Worm (Caenorhabditis elegans) whole organism, late embryonic: Measurements from ENCODE around the gene snrp-40.1.

Experiments used
- C08G9.2 ChIP-seq: sonication (generic microtip); optimal IDR thresholded peaks from 2 replicates; lab custom pipeline; 2016; ENCODE audit warnings: mild to moderate bottlenecking, missing genetic modification characterization, moderate library complexity, missing compliant biosample characterization
- C38D4.7 ChIP-seq: fragments of 200-800 bp; sonication (Bioruptor generic); optimal IDR thresholded peaks from 2 replicates; lab custom pipeline; 2018; ENCODE audit warnings: mild to moderate bottlenecking, missing genetic modification characterization, moderate library complexity, missing compliant biosample characterization
- K02D7.2 ChIP-seq: sonication (generic microtip); optimal IDR thresholded peaks from 2 replicates; lab custom pipeline; 2017; ENCODE audit warnings: mild to moderate bottlenecking, missing genetic modification characterization, missing compliant biosample characterization
- T23F11.4 ChIP-seq: fragments of 200-800 bp; sonication (Bioruptor generic); optimal IDR thresholded peaks from 2 replicates; lab custom pipeline; 2018; ENCODE audit warnings: mild to moderate bottlenecking, missing genetic modification characterization, missing compliant biosample characterization
- ahr-1 ChIP-seq: sonication (generic microtip); optimal IDR thresholded peaks from 2 replicates; lab custom pipeline; 2016; ENCODE audit warnings: missing genetic modification characterization, missing compliant biosample characterization
- ama-1 ChIP-seq: fragments of 150-350 bp; optimal IDR thresholded peaks from 2 replicates; lab custom pipeline; 2014
- ceh-14 ChIP-seq: sonication (generic microtip); optimal IDR thresholded peaks from 2 replicates; lab custom pipeline; 2016; ENCODE audit warnings: missing genotype, missing genetic modification characterization, missing compliant biosample characterization
- ceh-19 ChIP-seq: fragments of 200-800 bp; sonication (Bioruptor generic); optimal IDR thresholded peaks from 2 replicates; lab custom pipeline; 2018; ENCODE audit warnings: mild to moderate bottlenecking, missing genetic modification characterization, missing compliant biosample characterization
- ceh-2 ChIP-seq: sonication (generic microtip); optimal IDR thresholded peaks from 2 replicates; lab custom pipeline; 2016; ENCODE audit warnings: missing genotype, missing genetic modification characterization, missing compliant biosample characterization
- ceh-24 ChIP-seq: sonication (generic microtip); optimal IDR thresholded peaks from 2 replicates; lab custom pipeline; 2016; ENCODE audit warnings: mild to moderate bottlenecking, missing genetic modification characterization, missing compliant biosample characterization
- ceh-30 ChIP-seq: fragments of 150-350 bp; optimal IDR thresholded peaks from 2 replicates; lab custom pipeline; 2014; ENCODE audit warnings: missing biosample characterization, missing genetic modification characterization
- ceh-31 ChIP-seq: sonication (generic microtip); optimal IDR thresholded peaks from 2 replicates; lab custom pipeline; 2016; ENCODE audit warnings: missing genetic modification characterization, missing compliant biosample characterization
- ceh-34 ChIP-seq: sonication (generic microtip); optimal IDR thresholded peaks from 2 replicates; lab custom pipeline; 2016; ENCODE audit warnings: mild to moderate bottlenecking, missing genetic modification characterization, missing compliant biosample characterization
- ceh-6 ChIP-seq: fragments of 200-800 bp; sonication (Bioruptor generic); optimal IDR thresholded peaks from 2 replicates; lab custom pipeline; 2018; ENCODE audit warnings: mild to moderate bottlenecking, missing genetic modification characterization, missing compliant biosample characterization
- ceh-9 ChIP-seq: sonication (generic microtip); optimal IDR thresholded peaks from 2 replicates; lab custom pipeline; 2016; ENCODE audit warnings: mild to moderate bottlenecking, missing genetic modification characterization, inconsistent platforms, missing compliant biosample characterization
- che-1 ChIP-seq: sonication (generic microtip); optimal IDR thresholded peaks from 2 replicates; lab custom pipeline; 2016; ENCODE audit warnings: mild to moderate bottlenecking, missing genetic modification characterization, missing compliant biosample characterization
- dmd-4 ChIP-seq: sonication (generic microtip); optimal IDR thresholded peaks from 2 replicates; lab custom pipeline; 2016; ENCODE audit warnings: borderline replicate concordance, missing genetic modification characterization, missing compliant biosample characterization
- dve-1 ChIP-seq: sonication (generic microtip); optimal IDR thresholded peaks from 2 replicates; lab custom pipeline; 2017; ENCODE audit warnings: antibody characterized with exemption, mild to moderate bottlenecking, missing genetic modification characterization, missing compliant biosample characterization
- elt-2 ChIP-seq: sonication (generic microtip); optimal IDR thresholded peaks from 2 replicates; lab custom pipeline; 2016; ENCODE audit warnings: missing genetic modification reagents, missing genetic modification characterization, missing compliant biosample characterization
- ets-4 ChIP-seq: sonication (generic microtip); optimal IDR thresholded peaks from 2 replicates; lab custom pipeline; 2016; ENCODE audit warnings: missing genetic modification characterization, missing compliant biosample characterization
- eyg-1 ChIP-seq: sonication (generic microtip); optimal IDR thresholded peaks from 2 replicates; lab custom pipeline; 2016; ENCODE audit warnings: missing genotype, missing genetic modification characterization, missing compliant biosample characterization
- fax-1 ChIP-seq: sonication (generic microtip); optimal IDR thresholded peaks from 2 replicates; lab custom pipeline; 2016; ENCODE audit warnings: missing genotype, missing genetic modification characterization, missing compliant biosample characterization
- fkh-10 ChIP-seq: fragments of 150-350 bp; optimal IDR thresholded peaks from 2 replicates; lab custom pipeline; 2014; ENCODE audit warnings: missing biosample characterization, missing genetic modification reagents, missing genetic modification characterization
- fkh-6 ChIP-seq: sonication (generic microtip); optimal IDR thresholded peaks from 2 replicates; lab custom pipeline; 2016; ENCODE audit warnings: missing genetic modification characterization, missing compliant biosample characterization
- hlh-13 ChIP-seq: fragments of 200-800 bp; sonication (Bioruptor generic); optimal IDR thresholded peaks from 2 replicates; lab custom pipeline; 2018; ENCODE audit warnings: mild to moderate bottlenecking, missing genetic modification characterization, missing compliant biosample characterization
- hlh-15 ChIP-seq: sonication (generic microtip); optimal IDR thresholded peaks from 2 replicates; lab custom pipeline; 2016; ENCODE audit warnings: missing genetic modification characterization, missing compliant biosample characterization
- hlh-6 ChIP-seq: sonication (generic microtip); optimal IDR thresholded peaks from 2 replicates; lab custom pipeline; 2016; ENCODE audit warnings: missing genotype, missing genetic modification characterization, missing compliant biosample characterization
- lin-11 ChIP-seq: fragments of 200-800 bp; sonication (Bioruptor generic); optimal IDR thresholded peaks from 2 replicates; lab custom pipeline; 2018; ENCODE audit warnings: mild to moderate bottlenecking, missing genetic modification characterization, missing compliant biosample characterization
- madf-2 ChIP-seq: sonication (generic microtip); optimal IDR thresholded peaks from 2 replicates; lab custom pipeline; 2017; ENCODE audit warnings: missing genetic modification characterization, missing compliant biosample characterization
- mec-3 ChIP-seq: sonication (generic microtip); optimal IDR thresholded peaks from 2 replicates; lab custom pipeline; 2016; ENCODE audit warnings: borderline replicate concordance, missing genetic modification characterization, missing compliant biosample characterization
- nfya-1 ChIP-seq: sonication (generic microtip); optimal IDR thresholded peaks from 2 replicates; lab custom pipeline; 2017; ENCODE audit warnings: missing genetic modification characterization, mild to moderate bottlenecking, missing compliant biosample characterization, antibody characterized with exemption, moderate library complexity
- nhr-232 ChIP-seq: sonication (generic microtip); optimal IDR thresholded peaks from 2 replicates; lab custom pipeline; 2016; ENCODE audit warnings: missing genetic modification characterization, missing compliant biosample characterization
- npax-4 ChIP-seq: sonication (generic microtip); optimal IDR thresholded peaks from 2 replicates; lab custom pipeline; 2016; ENCODE audit warnings: missing genetic modification characterization, missing compliant biosample characterization
- pag-3 ChIP-seq: sonication (generic microtip); optimal IDR thresholded peaks from 2 replicates; lab custom pipeline; 2016; ENCODE audit warnings: missing compliant biosample characterization, missing genetic modification characterization, borderline replicate concordance
- pat-9 ChIP-seq: fragments of 200-800 bp; sonication (Bioruptor generic); optimal IDR thresholded peaks from 2 replicates; lab custom pipeline; 2018; ENCODE audit warnings: mild to moderate bottlenecking, missing genetic modification characterization, moderate library complexity, missing compliant biosample characterization
- pax-1 ChIP-seq: fragments of 150-350 bp; optimal IDR thresholded peaks from 2 replicates; lab custom pipeline; 2014; ENCODE audit warnings: missing biosample characterization, missing genetic modification characterization
- pha-2 ChIP-seq: sonication (generic microtip); optimal IDR thresholded peaks from 2 replicates; lab custom pipeline; 2017; ENCODE audit warnings: mild to moderate bottlenecking, missing genetic modification characterization, missing compliant biosample characterization
- pqm-1 ChIP-seq: sonication (generic microtip); optimal IDR thresholded peaks from 2 replicates; lab custom pipeline; 2016; ENCODE audit warnings: missing genetic modification characterization, missing compliant biosample characterization
- ref-2 ChIP-seq: sonication (generic microtip); optimal IDR thresholded peaks from 2 replicates; lab custom pipeline; 2016; ENCODE audit warnings: missing genetic modification characterization, missing compliant biosample characterization
- sdc-2 ChIP-seq: sonication (generic microtip); optimal IDR thresholded peaks from 2 replicates; lab custom pipeline; 2016; ENCODE audit warnings: missing genotype, missing genetic modification characterization, missing compliant biosample characterization
- sox-2 ChIP-seq: fragments of 200-800 bp; sonication (Bioruptor generic); IDR thresholded peaks from 2 replicates; pipeline ENCODE4 v1.3.6; 2022; ENCODE audit warnings: missing genetic modification reagents, missing genetic modification characterization, missing compliant biosample characterization
- sox-4 ChIP-seq: sonication (generic microtip); optimal IDR thresholded peaks from 2 replicates; lab custom pipeline; 2017; ENCODE audit warnings: mild to moderate bottlenecking, missing genetic modification characterization, inconsistent platforms, missing compliant biosample characterization
- tbx-2 ChIP-seq: sonication (generic microtip); optimal IDR thresholded peaks from 2 replicates; lab custom pipeline; 2016; ENCODE audit warnings: missing genetic modification characterization, missing compliant biosample characterization
- tbx-7 ChIP-seq: sonication (generic microtip); optimal IDR thresholded peaks from 2 replicates; lab custom pipeline; 2016; ENCODE audit warnings: missing genotype, missing genetic modification characterization, missing compliant biosample characterization
- ttx-3 ChIP-seq: sonication (generic microtip); optimal IDR thresholded peaks from 2 replicates; lab custom pipeline; 2016; ENCODE audit warnings: missing genetic modification reagents, missing genetic modification characterization, missing compliant biosample characterization
- unc-3 ChIP-seq, 2 experiments: fragments of 200-800 bp in 1 of 2; sonication (Bioruptor generic) in 1 of 2; sonication (generic microtip) in 1 of 2; conservative IDR thresholded peaks in 1 of 2; optimal IDR thresholded peaks in 1 of 2; 2 replicates each; pipeline versions ENCODE4 v1.3.6 to Lab custom; 2016 to 2022; ENCODE audit warnings: missing compliant biosample characterization in 2 of 2, missing genetic modification characterization in 2 of 2, missing genetic modification reagents in 1 of 2
- unc-42 ChIP-seq: sonication (generic microtip); optimal IDR thresholded peaks from 2 replicates; lab custom pipeline; 2016; ENCODE audit warnings: missing genotype, missing genetic modification characterization, missing compliant biosample characterization
- unc-55 ChIP-seq: sonication (generic microtip); optimal IDR thresholded peaks from 2 replicates; lab custom pipeline; 2017; ENCODE audit warnings: missing biosample characterization, missing genetic modification reagents, missing genetic modification characterization
- ztf-16 ChIP-seq: sonication (generic microtip); optimal IDR thresholded peaks from 2 replicates; lab custom pipeline; 2017; ENCODE audit warnings: missing genetic modification characterization, missing compliant biosample characterization

Gene snrp-40.1

DNA sequence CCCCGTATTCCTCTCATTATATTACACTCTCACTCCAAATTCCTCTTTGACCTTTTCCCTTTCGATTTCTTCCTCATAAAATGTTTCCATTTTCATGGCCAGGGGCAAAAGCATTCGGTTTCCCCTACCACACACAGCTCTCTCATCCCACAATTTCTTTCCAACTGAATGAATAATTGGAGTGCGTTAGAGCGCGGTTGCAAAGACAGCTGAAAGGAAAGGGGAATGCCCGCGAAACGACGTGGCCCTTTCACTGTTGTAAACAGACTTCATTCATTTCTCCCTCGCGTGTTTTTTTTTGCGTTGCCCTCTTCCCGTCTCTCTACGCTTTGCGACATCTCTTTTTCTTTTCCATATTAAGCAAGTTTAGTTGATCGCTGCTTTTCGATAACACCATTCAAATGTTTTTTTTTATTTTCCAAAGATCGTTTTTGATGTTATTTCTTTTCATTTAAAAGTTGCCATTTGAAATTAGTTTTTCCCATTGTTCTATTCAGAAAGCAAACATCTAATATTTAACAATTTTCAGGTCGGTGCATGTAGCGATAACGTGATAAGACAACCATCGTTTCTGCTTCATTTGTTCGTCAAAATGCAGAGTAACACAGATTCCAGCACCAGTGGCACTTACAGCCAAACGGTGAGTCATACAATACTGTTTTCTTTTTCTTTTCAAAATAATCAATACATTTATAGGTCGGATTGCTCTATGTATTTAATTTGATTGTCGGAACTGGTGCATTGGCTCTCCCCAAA lies 37.1 kb downstream of the snrp-40.1 start, which contains the start of gene C03A3.2 (continued):
- TF ChIP-seq fax-1 (tag; lab: Kevin White, UChicago) (no peak), madf-2 (tag; lab: Kevin White, UChicago) (peak; percentile 13), ceh-31 (peak; percentile 94), ama-1 (lab: Kevin White, UChicago) (no peak), T23F11.4 (GFP tag; lab: Kevin White, UChicago) (no peak), unc-42 (tag; lab: Kevin White, UChicago) (peak; percentile 90), npax-4 (tag; lab: Kevin White, UChicago) (no peak), fkh-6 (tag; lab: Kevin White, UChicago) (no peak), eyg-1 (tag; lab: Kevin White, UChicago) (no peak), C08G9.2 (tag; lab: Kevin White, UChicago) (no peak), unc-55 (GFP tag; lab: Kevin White, UChicago) (no peak), ceh-34 (tag; lab: Kevin White, UChicago) (peak; percentile 66), nhr-232 (tag; lab: Kevin White, UChicago) (no peak), pat-9 (no peak), tbx-2 (tag; lab: Kevin White, UChicago) (peak; percentile 76), tbx-7 (tag; lab: Kevin White, UChicago) (no peak), ceh-14 (peak; percentile 68), ref-2 (peak; percentile 2), sox-4 (tag; lab: Kevin White, UChicago) (no peak), dmd-4 (tag; lab: Kevin White, UChicago) (no peak), ceh-6 (GFP tag; lab: Kevin White, UChicago) (peak; percentile 23), pqm-1 (no peak), pha-2 (tag; lab: Kevin White, UChicago) (no peak), hlh-6 (tag; lab: Kevin White, UChicago) (no peak), che-1 (tag; lab: Kevin White, UChicago) (no peak), ceh-9 (no peak), ahr-1 (no peak), pag-3 (no peak), ets-4 (no peak), ceh-19 (GFP tag; lab: Kevin White, UChicago) (no peak), hlh-15 (tag; lab: Kevin White, UChicago) (no peak)

DNA sequence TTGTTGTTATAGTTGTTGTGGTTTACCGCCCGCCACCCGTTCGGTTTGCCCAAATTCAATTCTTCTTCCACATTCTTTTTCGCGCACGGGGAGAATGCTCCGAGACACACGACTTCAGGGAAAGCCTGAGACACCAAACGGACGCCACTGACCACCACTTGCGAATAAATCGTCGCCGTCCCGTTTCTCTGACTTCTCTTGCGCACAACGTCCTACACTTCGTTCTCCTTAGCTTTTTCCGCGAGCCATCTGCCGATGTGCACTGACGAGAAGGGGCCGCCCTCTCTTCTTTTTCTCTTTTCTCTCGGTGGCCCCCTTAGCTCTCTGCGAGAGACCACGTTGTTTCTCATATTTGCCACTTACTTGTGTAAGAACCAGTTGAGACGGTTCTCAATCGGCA lies 42.5 kb downstream of the snrp-40.1 start, which contains the start of gene C03A3.1:
C03A3.1 (plus strand) TSS at position 291 of the 400 bp plus-strand sequence.
- TF ChIP-seq tbx-7 (tag; lab: Kevin White, UChicago): no peak
- TF ChIP-seq ceh-19 (GFP tag; lab: Kevin White, UChicago): peak; percentile 39
- no peak for TF ChIP-seq lin-11
- no peak for TF ChIP-seq T23F11.4 (GFP tag; lab: Kevin White, UChicago)
- TF ChIP-seq hlh-15 (tag; lab: Kevin White, UChicago): no peak
- no peak for TF ChIP-seq hlh-13 (GFP tag; lab: Kevin White, UChicago)
- TF ChIP-seq pha-2 (tag; lab: Kevin White, UChicago): no peak
- no peak for TF ChIP-seq nfya-1 (tag; lab: Kevin White, UChicago)
- peak; percentile 12 for TF ChIP-seq ceh-2
- TF ChIP-seq ceh-24 (tag; lab: Kevin White, UChicago): no peak
- no peak for TF ChIP-seq mec-3 (tag; lab: Kevin White, UChicago)
- TF ChIP-seq pat-9: no peak
- TF ChIP-seq ref-2: peak; percentile 16
- no peak for TF ChIP-seq eyg-1 (tag; lab: Kevin White, UChicago)
- peak; percentile 69 for TF ChIP-seq sdc-2 (tag; lab: Kevin White, UChicago)
- TF ChIP-seq ttx-3: no peak
- TF ChIP-seq unc-3 (GFP tag; conservative IDR thresholded peaks at IDR 0.05; lab: Robert Waterston, UW): no peak
- no peak for TF ChIP-seq unc-3 (tag; optimal IDR thresholded peaks at IDR 0.05; lab: Kevin White, UChicago)
- TF ChIP-seq pqm-1: no peak
- no peak for TF ChIP-seq elt-2 (tag; lab: Kevin White, UChicago)
- peak; percentile 52 for TF ChIP-seq C08G9.2 (tag; lab: Kevin White, UChicago)
- TF ChIP-seq sox-2 (GFP tag; lab: Robert Waterston, UW): no peak
- no peak for TF ChIP-seq K02D7.2 (tag; lab: Kevin White, UChicago)
- TF ChIP-seq ztf-16: no peak
- no peak for TF ChIP-seq C38D4.7
- TF ChIP-seq dve-1 (tag; lab: Kevin White, UChicago): no peak
- TF ChIP-seq fax-1 (tag; lab: Kevin White, UChicago): peak; percentile 11
- no peak for TF ChIP-seq ceh-30 (tag; lab: Kevin White, UChicago)
- TF ChIP-seq ceh-31: peak; percentile 75
- TF ChIP-seq fkh-10 (GFP tag; lab: Kevin White, UChicago): no peak
- no peak for TF ChIP-seq pax-1 (tag; lab: Kevin White, UChicago)
